Worm (Caenorhabditis elegans): Measurements from ENCODE around the gene F32E10.9.

DNA sequence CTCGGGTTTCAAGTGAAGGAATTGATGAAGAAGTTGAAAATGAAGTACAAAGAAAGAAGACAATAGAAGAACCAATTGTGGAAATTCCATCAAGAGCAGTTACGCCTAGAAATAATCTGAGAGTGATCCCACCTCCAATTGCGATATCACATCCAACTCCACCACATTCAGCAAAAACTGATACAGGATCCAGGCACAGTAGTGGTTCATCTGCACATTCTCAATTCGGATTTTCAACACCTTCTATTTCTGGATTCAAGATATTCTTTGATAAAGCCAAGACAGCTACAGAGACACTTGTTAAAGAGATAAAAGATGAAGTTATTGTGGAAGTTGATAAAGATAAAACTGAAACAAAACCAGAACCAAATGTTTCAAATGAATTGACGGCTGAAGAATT is 44.4 kb upstream of the F32E10.9 start:
- TF ChIP-seq lin-13 (GFP tag; optimal IDR thresholded peaks at IDR 0.05) = no peak
- TF ChIP-seq nhr-237 (tag; optimal IDR thresholded peaks at IDR 0.05) = no peak
- no peak for TF ChIP-seq nhr-76 (tag; optimal IDR thresholded peaks at IDR 0.05)
- no peak for TF ChIP-seq aly-2 (tag; optimal IDR thresholded peaks at IDR 0.05)
